Fruit fly (Drosophila melanogaster): ENCODE results near the gene RhoGAP68F.

The RhoGAP68F gene

dm6 chr3L:12090898-12091685 lies 47.6 kb upstream of the RhoGAP68F start (continued):
- TF ChIP-seq vvl (GFP tag; IDR thresholded peaks at IDR 0.05), result peak; percentile 56; the same call in 1 of the 2 replicates
- peak; percentile 45; the same call in 1 of the 2 replicates for TF ChIP-seq CG14667 (GFP tag; IDR thresholded peaks at IDR 0.05)
- no peak for TF ChIP-seq CkIIα-i1 (GFP tag; IDR thresholded peaks at IDR 0.05)
- no peak for TF ChIP-seq B-H2 (GFP tag; optimal IDR thresholded peaks at IDR 0.05)
- TF ChIP-seq Hr78 (GFP tag; optimal IDR thresholded peaks at IDR 0.05), result no peak
- TF ChIP-seq crc (GFP tag; optimal IDR thresholded peaks at IDR 0.05), result no peak
- TF ChIP-seq CG4617 (GFP tag; optimal IDR thresholded peaks at IDR 0.05; ENCODE audit: borderline replicate concordance), result no peak
- TF ChIP-seq CG17829 (tag; optimal IDR thresholded peaks at IDR 0.05), result peak; percentile 38
- 0 out of 2 replicates have a peak, but pooled peaks have one; percentile 28 for TF ChIP-seq Rx (GFP tag; IDR thresholded peaks at IDR 0.05)
- no peak for TF ChIP-seq CG12236 (GFP tag; optimal IDR thresholded peaks at IDR 0.05)
- TF ChIP-seq HmgZ (tag; optimal IDR thresholded peaks at IDR 0.05), result peak; percentile 56
- TF ChIP-seq Nf-YB (GFP tag; optimal IDR thresholded peaks at IDR 0.05), result peak; percentile 24
- 0 out of 2 replicates have a peak, but pooled peaks have one; percentile 39 for TF ChIP-seq esg (GFP tag; conservative IDR thresholded peaks at IDR 0.05)
- TF ChIP-seq Hr39 (optimal IDR thresholded peaks at IDR 0.05), result no peak
- peak; percentile 39 for TF ChIP-seq CG15011 (GFP tag; optimal IDR thresholded peaks at IDR 0.05)
- TF ChIP-seq Asciz (GFP tag; optimal IDR thresholded peaks at IDR 0.05), result peak; percentile 65
- peak; percentile 69 for TF ChIP-seq PHDP (tag; optimal IDR thresholded peaks at IDR 0.05)
- peak; percentile 60 for TF ChIP-seq Nf-YC (tag; optimal IDR thresholded peaks at IDR 0.05)
- peak; percentile 50; the same call in 1 of the 2 replicates for TF ChIP-seq ttk (GFP tag; IDR thresholded peaks at IDR 0.05)
- no peak for TF ChIP-seq HLH4C (GFP tag; IDR thresholded peaks at IDR 0.05; ENCODE audit: partially characterized antibody)
- peak; percentile 22 for TF ChIP-seq CTCF (GFP tag; optimal IDR thresholded peaks at IDR 0.05)
- TF ChIP-seq CG10565 (GFP tag; optimal IDR thresholded peaks at IDR 0.05), result no peak
- TF ChIP-seq CG30403 (GFP tag; optimal IDR thresholded peaks at IDR 0.05), result peak; percentile 68
- peak; percentile 49 for TF ChIP-seq CG7987 (GFP tag; optimal IDR thresholded peaks at IDR 0.05)
- no peak for TF ChIP-seq Atf3 (GFP tag; optimal IDR thresholded peaks at IDR 0.05)
- no peak for TF ChIP-seq CG17186 (GFP tag; optimal IDR thresholded peaks at IDR 0.05)
- peak; percentile 60 for TF ChIP-seq CG6765 (GFP tag; optimal IDR thresholded peaks at IDR 0.05)
- no peak for TF ChIP-seq ac (GFP tag; optimal IDR thresholded peaks at IDR 0.05)
- no peak for TF ChIP-seq Sry-β (GFP tag; optimal IDR thresholded peaks at IDR 0.05)
- TF ChIP-seq CG3163 (GFP tag; optimal IDR thresholded peaks at IDR 0.05), result no peak
- TF ChIP-seq Side (GFP tag; optimal IDR thresholded peaks at IDR 0.05), result no peak
- TF ChIP-seq pan (optimal IDR thresholded peaks at IDR 0.05), result no peak
- TF ChIP-seq pan (GFP tag; optimal IDR thresholded peaks at IDR 0.05 in 1 of 2, IDR thresholded peaks at IDR 0.05 in 1 of 2), result peak in 1 of 2 experiments; percentile 68
- no peak for TF ChIP-seq cas (GFP tag; IDR thresholded peaks at IDR 0.05)
- TF ChIP-seq Xrp1 (GFP tag; IDR thresholded peaks at IDR 0.05), result no peak; the same call in 1 of the 2 replicates
- no peak for TF ChIP-seq CG8478 (optimal IDR thresholded peaks at IDR 0.05)
- TF ChIP-seq Camta (GFP tag; optimal IDR thresholded peaks at IDR 0.05), result no peak
- TF ChIP-seq Dip3 (GFP tag; optimal IDR thresholded peaks at IDR 0.05), result peak; percentile 54
- TF ChIP-seq CG6254 (GFP tag; optimal IDR thresholded peaks at IDR 0.05), result no peak
- no peak for TF ChIP-seq CG42726 (GFP tag; IDR thresholded peaks at IDR 0.05; ENCODE audit: partially characterized antibody)
- no peak for TF ChIP-seq luna (GFP tag; optimal IDR thresholded peaks at IDR 0.05)
- TF ChIP-seq CG4424 (GFP tag; optimal IDR thresholded peaks at IDR 0.05), result peak; percentile 58
- TF ChIP-seq nau (GFP tag; optimal IDR thresholded peaks at IDR 0.05), result peak; percentile 64
- peak; percentile 78 for TF ChIP-seq lmd (GFP tag; IDR thresholded peaks at IDR 0.05)
- TF ChIP-seq slbo (GFP tag; IDR thresholded peaks at IDR 0.05), result peak; percentile 83
- peak; percentile 41 for TF ChIP-seq CG1602 (GFP tag; optimal IDR thresholded peaks at IDR 0.05)
- TF ChIP-seq CG15601 (tag; optimal IDR thresholded peaks at IDR 0.05), result no peak
- peak; percentile 76; the same call in 1 of the 2 replicates for TF ChIP-seq Atf6 (GFP tag; IDR thresholded peaks at IDR 0.05)
- peak; percentile 54 for TF ChIP-seq tap (tag; optimal IDR thresholded peaks at IDR 0.05)
- peak; percentile 74 for TF ChIP-seq Oli (tag; optimal IDR thresholded peaks at IDR 0.05)

Data from whole organism, embryonic.